Worm (Caenorhabditis elegans): Measurements from ENCODE around the gene clec-202.

clec-202 gene

DNA sequence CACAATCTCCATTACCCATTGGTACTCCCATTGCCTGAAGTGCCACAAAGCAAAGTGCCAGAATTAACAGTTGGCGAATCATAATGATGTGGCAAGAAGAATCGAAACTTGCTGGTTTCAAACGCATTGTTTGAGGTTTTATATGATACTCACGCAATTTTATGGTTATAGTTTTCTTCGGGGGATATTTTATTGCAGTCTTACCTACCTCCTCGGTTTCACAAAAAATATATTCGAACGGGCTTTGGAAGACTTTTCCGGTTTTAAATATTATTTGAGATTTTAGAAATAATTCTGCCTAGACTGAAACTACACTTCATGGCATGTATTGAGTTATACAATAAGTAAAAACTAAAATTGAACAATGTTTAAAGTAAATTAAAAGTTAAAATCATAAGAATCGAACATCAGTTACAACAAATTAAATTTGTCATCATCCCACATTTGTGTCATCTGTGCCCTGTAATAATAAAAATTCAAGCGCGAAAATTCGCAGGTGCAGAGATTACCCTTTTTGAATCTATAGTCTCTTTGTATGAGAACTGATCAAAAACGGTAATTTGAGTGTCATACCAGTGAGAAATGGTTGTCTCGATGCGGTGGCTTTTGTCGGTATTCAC lies 14.5 kb upstream of the clec-202 start, which contains the start of the genes clec-197 and clec-198:
clec-197 (minus strand) TSS at position 101 of the 620 bp plus-strand sequence.
clec-198 (plus strand) TSS at position 570 of the 620 bp plus-strand sequence.
- TF ChIP-seq him-1 (tag; optimal IDR thresholded peaks at IDR 0.05) (no peak), dao-5 (tag; optimal IDR thresholded peaks at IDR 0.05) (no peak), W03F9.2 (tag; optimal IDR thresholded peaks at IDR 0.05) (no peak)

ce11 chrIV:17351586-17351985 lies 9.7 kb upstream of the clec-202 start, which contains the start of gene clec-199:
Gene clec-199 (plus strand): TSS chrIV:17351886.
- TF ChIP-seq W03F9.2 (tag; optimal IDR thresholded peaks at IDR 0.05) (no peak), dao-5 (tag; optimal IDR thresholded peaks at IDR 0.05) (no peak), him-1 (tag; optimal IDR thresholded peaks at IDR 0.05) (no peak)

DNA sequence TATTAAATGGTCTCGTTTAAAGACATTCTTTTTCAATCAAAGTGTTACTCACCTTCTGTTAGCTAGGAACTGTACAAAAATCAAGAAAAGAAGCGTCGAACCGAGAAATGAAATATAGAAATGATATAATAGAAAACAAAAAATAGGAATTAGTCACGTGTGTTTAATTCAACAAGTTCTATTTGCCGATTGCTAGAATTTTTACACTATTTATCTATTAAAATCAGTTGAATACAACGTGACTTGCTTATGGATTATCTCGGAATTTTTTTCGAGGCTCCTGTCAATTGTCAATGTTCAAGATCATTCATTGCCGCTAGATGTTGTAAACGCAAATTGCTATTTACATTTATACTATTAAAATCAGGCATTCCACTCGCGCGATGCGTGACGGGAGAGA lies 6.1 kb downstream of the clec-202 start, which contains the start of gene zipt-17:
zipt-17 (minus strand) TSS at position 101 of the 400 bp plus-strand sequence.
- TF ChIP-seq dao-5 (tag; optimal IDR thresholded peaks at IDR 0.05) (no peak), him-1 (tag; optimal IDR thresholded peaks at IDR 0.05) (no peak), W03F9.2 (tag; optimal IDR thresholded peaks at IDR 0.05) (no peak)

- TF ChIP-seq dao-5 (tag; optimal IDR thresholded peaks at IDR 0.05) (no peak), him-1 (tag; optimal IDR thresholded peaks at IDR 0.05) (no peak), W03F9.2 (tag; optimal IDR thresholded peaks at IDR 0.05) (no peak)
These were observed 7.0 kb downstream of the clec-202 start, which contains the start of gene trh-1 for ce11 chrIV:17368292-17368691. Gene trh-1 (plus strand): TSS chrIV:17368592.

DNA sequence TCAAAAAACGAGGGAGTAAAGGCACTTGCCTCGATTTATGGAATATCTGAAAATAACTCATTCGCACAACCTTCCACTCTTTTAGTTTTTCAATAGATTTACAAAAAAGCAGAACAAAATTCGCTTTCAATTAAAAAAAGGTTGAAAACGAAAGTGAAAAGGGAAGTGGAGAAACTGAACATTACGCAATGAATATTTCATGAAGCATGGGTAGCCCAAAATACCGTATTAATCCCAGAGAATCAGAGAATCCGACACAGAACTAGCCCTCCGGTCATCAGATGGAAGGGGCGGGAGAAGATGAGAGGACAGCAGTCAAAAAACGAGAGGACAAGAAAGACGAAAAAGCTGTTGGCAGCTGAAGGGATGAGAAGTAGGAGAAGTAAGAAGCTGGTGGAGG lies 10.2 kb downstream of the clec-202 start, which contains the start of gene C30H6.5:
C30H6.5 (plus strand) TSS at position 301 of the 400 bp plus-strand sequence.
- no peak for TF ChIP-seq him-1 (tag; optimal IDR thresholded peaks at IDR 0.05)
- no peak for TF ChIP-seq dao-5 (tag; optimal IDR thresholded peaks at IDR 0.05)
- TF ChIP-seq W03F9.2 (tag; optimal IDR thresholded peaks at IDR 0.05) = no peak

- TF ChIP-seq dao-5 (tag; optimal IDR thresholded peaks at IDR 0.05) = no peak
- TF ChIP-seq W03F9.2 (tag; optimal IDR thresholded peaks at IDR 0.05) = no peak
- no peak for TF ChIP-seq him-1 (tag; optimal IDR thresholded peaks at IDR 0.05)
These were observed 14.9 kb downstream of the clec-202 start, which contains the start of gene haf-1 for ce11 chrIV:17376127-17376526. Gene haf-1 (plus strand): TSS chrIV:17376427.

DNA sequence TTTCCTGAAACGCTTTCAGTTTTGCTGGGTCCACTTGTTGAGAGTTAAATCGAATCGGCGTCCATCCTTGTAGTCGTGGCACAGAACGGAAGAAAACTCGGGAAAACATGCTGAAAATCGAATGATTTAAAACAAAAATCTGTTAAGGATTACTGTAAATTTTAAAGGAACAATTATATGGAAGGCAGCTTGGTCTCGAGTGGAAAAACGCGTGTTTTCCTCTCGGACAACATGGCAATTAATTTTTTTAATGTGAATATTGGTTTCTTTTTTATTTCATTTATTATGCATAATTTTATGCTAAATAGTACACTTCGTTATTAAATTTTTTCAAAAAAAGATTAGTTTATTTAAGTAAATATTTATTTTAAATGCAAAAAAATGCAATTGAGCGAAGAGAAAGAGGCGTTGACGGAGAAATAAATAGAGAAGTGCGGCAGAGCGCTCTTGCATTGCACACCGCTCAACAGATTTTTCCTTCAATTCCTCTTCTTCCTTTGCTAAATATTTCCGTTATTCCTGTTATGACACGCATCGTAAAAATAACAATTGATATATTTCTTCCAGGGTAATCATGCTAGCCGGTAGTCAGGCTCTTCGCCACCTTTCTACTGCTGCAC lies 18.9 kb downstream of the clec-202 start, which contains the start of the genes C30H6.9 and dlat-2:
C30H6.9 (minus strand) TSS at position 110 of the 620 bp plus-strand sequence.
dlat-2 (plus strand) TSS at position 566 of the 620 bp plus-strand sequence.
- TF ChIP-seq him-1 (tag; optimal IDR thresholded peaks at IDR 0.05) (no peak), W03F9.2 (tag; optimal IDR thresholded peaks at IDR 0.05) (peak; percentile 76)

- no peak for TF ChIP-seq him-1 (tag; optimal IDR thresholded peaks at IDR 0.05)
- no peak for TF ChIP-seq dao-5 (tag; optimal IDR thresholded peaks at IDR 0.05)
- TF ChIP-seq W03F9.2 (tag; optimal IDR thresholded peaks at IDR 0.05) = no peak
These were observed 20.8 kb downstream of the clec-202 start, which contains the start of gene C30H6.8 for ce11 chrIV:17382029-17382428. Gene C30H6.8 (plus strand): TSS chrIV:17382329.

DNA sequence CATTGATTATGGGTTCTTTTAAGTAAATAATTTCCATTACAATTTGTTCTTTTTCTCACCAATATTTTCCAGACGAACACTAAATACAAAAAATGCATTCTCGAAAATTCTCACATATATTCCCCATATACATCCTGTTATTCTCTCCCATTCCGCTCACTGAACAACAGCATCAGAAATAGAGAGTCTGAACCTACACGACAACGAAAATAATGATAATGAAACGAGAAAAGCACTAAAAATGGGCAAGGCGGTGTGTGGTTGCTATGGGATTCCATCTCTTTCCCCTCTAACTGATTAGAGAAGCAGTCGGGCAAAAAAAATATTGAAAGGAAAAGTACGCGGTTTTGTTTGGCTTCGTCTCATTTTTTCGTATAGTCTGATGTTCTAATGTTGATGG lies 21.8 kb downstream of the clec-202 start, which contains the start of gene C30H6.12:
C30H6.12 (plus strand) TSS at position 301 of the 400 bp plus-strand sequence.
- TF ChIP-seq him-1 (tag; optimal IDR thresholded peaks at IDR 0.05) = no peak
- TF ChIP-seq dao-5 (tag; optimal IDR thresholded peaks at IDR 0.05) = no peak
- TF ChIP-seq W03F9.2 (tag; optimal IDR thresholded peaks at IDR 0.05) = no peak

- TF ChIP-seq W03F9.2 (tag; optimal IDR thresholded peaks at IDR 0.05) = no peak
- no peak for TF ChIP-seq dao-5 (tag; optimal IDR thresholded peaks at IDR 0.05)
- no peak for TF ChIP-seq him-1 (tag; optimal IDR thresholded peaks at IDR 0.05)
These were observed 26.3 kb downstream of the clec-202 start, which contains the start of gene T02D1.8 for ce11 chrIV:17387442-17387967. Gene T02D1.8 (minus strand): TSS chrIV:17387492.

DNA sequence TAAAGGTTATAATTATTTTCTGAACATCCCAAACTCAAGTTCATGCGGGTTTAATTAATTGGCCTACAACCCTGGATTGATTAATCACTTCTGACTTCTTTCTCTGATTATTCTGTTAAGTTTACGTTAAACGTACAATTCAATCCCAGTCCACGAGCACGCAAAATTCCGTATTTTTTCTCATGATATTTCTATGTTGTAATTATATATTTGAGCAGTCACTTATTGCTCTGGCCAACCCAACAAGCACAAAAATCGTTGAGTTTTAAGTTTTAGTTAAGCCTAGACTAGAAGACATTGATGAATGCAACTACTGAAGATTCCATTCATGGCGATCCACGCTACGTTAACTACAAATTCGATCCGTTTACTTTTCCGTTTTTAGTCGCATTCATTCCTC lies 34.7 kb downstream of the clec-202 start, which contains the start of gene sru-15:
sru-15 (plus strand) TSS at position 301 of the 400 bp plus-strand sequence.
- TF ChIP-seq him-1 (tag; optimal IDR thresholded peaks at IDR 0.05) (no peak), dao-5 (tag; optimal IDR thresholded peaks at IDR 0.05) (no peak), W03F9.2 (tag; optimal IDR thresholded peaks at IDR 0.05) (no peak)

DNA sequence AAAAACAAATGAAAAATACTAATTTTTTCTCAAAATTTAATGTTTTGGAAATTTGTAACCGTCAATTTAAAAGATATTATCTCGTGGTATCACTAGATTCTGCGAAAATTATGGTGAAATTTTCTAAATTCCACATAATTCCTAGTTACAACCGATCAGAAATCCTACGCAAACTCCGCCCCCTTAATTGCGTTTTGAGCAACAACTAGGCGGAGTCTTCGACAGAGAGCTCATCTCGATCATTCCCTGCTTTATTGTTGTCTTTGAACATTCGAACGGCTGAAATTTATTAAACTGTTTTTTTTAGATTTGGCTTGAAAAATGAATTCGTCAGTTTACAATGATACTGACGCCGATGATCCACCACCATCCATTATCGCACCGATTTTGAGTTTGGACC lies 38.2 kb downstream of the clec-202 start, which contains the start of gene T02D1.4:
T02D1.4 (plus strand) TSS at position 301 of the 400 bp plus-strand sequence.
- TF ChIP-seq W03F9.2 (tag; optimal IDR thresholded peaks at IDR 0.05) (no peak), dao-5 (tag; optimal IDR thresholded peaks at IDR 0.05) (no peak)

ce11 chrIV:17405530-17405929 lies 44.3 kb downstream of the clec-202 start, which contains the start of gene pmp-4:
Gene pmp-4 (minus strand): TSS chrIV:17405630.
- TF ChIP-seq him-1 (tag; optimal IDR thresholded peaks at IDR 0.05) (no peak), dao-5 (tag; optimal IDR thresholded peaks at IDR 0.05) (no peak), W03F9.2 (tag; optimal IDR thresholded peaks at IDR 0.05) (no peak)

All from whole organism, L4/young adult.